Worm (Caenorhabditis elegans): ENCODE data around the gene ceh-63.

- TF ChIP-seq tra-1 (GFP tag; IDR thresholded peaks at IDR 0.05) (no peak), lin-39 (tag; optimal IDR thresholded peaks at IDR 0.05) (no peak), snpc-4 (tag; optimal IDR thresholded peaks at IDR 0.05) (no peak), ceh-20 (GFP tag; IDR thresholded peaks at IDR 0.05) (no peak), pha-4 (GFP tag; IDR thresholded peaks at IDR 0.05) (no peak), pha-4 (tag; optimal IDR thresholded peaks at IDR 0.05) (no peak), mep-1 (tag; optimal IDR thresholded peaks at IDR 0.05) (no peak), nhr-25 (tag; optimal IDR thresholded peaks at IDR 0.05; ENCODE audit: borderline replicate concordance, insufficient read depth) (no peak)
These were observed 12.6 kb upstream of the ceh-63 start for ce11 chrX:3686420-3686819.
